Fruit fly (Drosophila melanogaster): ENCODE results near the gene Rrp1.

The Rrp1 gene

DNA sequence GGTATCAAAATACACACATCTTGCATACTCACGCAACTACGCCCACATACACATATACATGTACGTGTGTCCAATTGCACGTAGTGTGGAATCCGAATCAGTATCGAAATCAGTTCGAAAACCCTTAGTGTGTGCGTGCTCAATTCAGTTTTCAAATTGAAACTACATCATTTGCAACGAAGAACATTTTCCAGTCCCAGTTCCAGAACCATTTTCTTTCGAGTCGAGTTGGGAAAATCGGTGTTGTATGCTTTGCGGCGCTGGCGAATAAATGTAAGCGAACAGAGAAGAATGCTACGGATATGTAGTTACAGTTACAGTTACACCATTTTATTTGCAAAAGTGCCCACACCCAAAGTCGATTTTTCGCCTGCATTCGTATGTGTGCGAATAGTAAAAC is 15.3 kb downstream of the Rrp1 start:
- TF ChIP-seq Myc (optimal IDR thresholded peaks at IDR 0.05) (peak; percentile 27), woc (GFP tag; optimal IDR thresholded peaks at IDR 0.05) (no peak)

- TF ChIP-seq br (GFP tag; optimal IDR thresholded peaks at IDR 0.05) (no peak), Dif (GFP tag; optimal IDR thresholded peaks at IDR 0.05; ENCODE audit: partially characterized antibody) (no peak), dsf (GFP tag; optimal IDR thresholded peaks at IDR 0.05; ENCODE audit: borderline replicate concordance) (no peak), N (GFP tag; optimal IDR thresholded peaks at IDR 0.05) (no peak), Rel (GFP tag; optimal IDR thresholded peaks at IDR 0.05) (no peak), Rel (tag; optimal IDR thresholded peaks at IDR 0.05) (no peak), psq (GFP tag; optimal IDR thresholded peaks at IDR 0.05) (no peak), OdsH (GFP tag; optimal IDR thresholded peaks at IDR 0.05) (no peak), ey (GFP tag; optimal IDR thresholded peaks at IDR 0.05) (no peak), pan (optimal IDR thresholded peaks at IDR 0.05) (no peak), Abd-B (GFP tag; optimal IDR thresholded peaks at IDR 0.05) (no peak), Jra (GFP tag; optimal IDR thresholded peaks at IDR 0.05) (no peak), CG9705 (GFP tag; optimal IDR thresholded peaks at IDR 0.05) (no peak), h (GFP tag; optimal IDR thresholded peaks at IDR 0.05) (no peak), sv (GFP tag; optimal IDR thresholded peaks at IDR 0.05) (no peak), foxo (GFP tag; optimal IDR thresholded peaks at IDR 0.05) (no peak), rgr (GFP tag; optimal IDR thresholded peaks at IDR 0.05) (no peak)
Measured at dm6 chr2L:2956358-2956757, 15.9 kb downstream of the Rrp1 start.

- TF ChIP-seq Hr83 (GFP tag; optimal IDR thresholded peaks at IDR 0.05; ENCODE audit: poor library complexity, severe bottlenecking) (peak; percentile 7), N (GFP tag; optimal IDR thresholded peaks at IDR 0.05) (peak; percentile 76), dmrt93B (GFP tag; optimal IDR thresholded peaks at IDR 0.05) (no peak), sage (GFP tag; optimal IDR thresholded peaks at IDR 0.05) (no peak), Mio (GFP tag; optimal IDR thresholded peaks at IDR 0.05) (no peak), Hr78 (GFP tag; optimal IDR thresholded peaks at IDR 0.05) (no peak), Sp1 (GFP tag; optimal IDR thresholded peaks at IDR 0.05) (no peak), Dif (GFP tag; optimal IDR thresholded peaks at IDR 0.05; ENCODE audit: partially characterized antibody) (peak; percentile 64), dl (GFP tag; optimal IDR thresholded peaks at IDR 0.05; ENCODE audit: insufficient read depth in 1 of 2, partially characterized antibody in 2 of 2) (no peak), Myc (optimal IDR thresholded peaks at IDR 0.05) (peak; percentile 57), ey (GFP tag; optimal IDR thresholded peaks at IDR 0.05) (no peak)
Measured at dm6 chr2L:2955659-2956058, 16.6 kb downstream of the Rrp1 start.

DNA sequence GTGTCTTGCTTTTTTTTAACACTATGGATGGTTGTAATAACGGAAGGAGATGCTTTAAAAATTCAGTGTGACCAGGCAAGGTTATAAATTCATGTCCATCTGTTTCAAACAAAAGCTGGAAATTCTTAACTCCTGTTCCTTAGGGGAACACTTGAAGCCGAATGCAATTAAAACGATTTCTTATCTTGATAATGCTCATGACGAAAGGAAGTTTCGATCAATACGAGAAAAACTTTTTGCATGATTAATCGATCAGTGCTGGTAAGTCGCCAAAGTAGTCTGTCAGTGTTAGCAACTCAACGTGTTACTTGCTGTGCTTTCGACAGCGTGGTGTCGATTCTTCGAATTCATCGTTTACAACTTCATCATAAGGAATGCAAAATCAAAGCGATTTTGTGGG is 17.8 kb downstream of the Rrp1 start, which contains the start of gene Rbp9:
Rbp9 (plus strand) TSS at position 291 of the 400 bp plus-strand sequence.
- TF ChIP-seq Dif (GFP tag; optimal IDR thresholded peaks at IDR 0.05; ENCODE audit: partially characterized antibody) (no peak), GATAd (GFP tag; optimal IDR thresholded peaks at IDR 0.05) (no peak), foxo (GFP tag; optimal IDR thresholded peaks at IDR 0.05) (no peak), dmrt93B (GFP tag; optimal IDR thresholded peaks at IDR 0.05) (no peak), Hr83 (GFP tag; optimal IDR thresholded peaks at IDR 0.05; ENCODE audit: poor library complexity, severe bottlenecking) (no peak)

dm6 chr2L:2945438-2946220 is 26.7 kb downstream of the Rrp1 start:
- no peak for TF ChIP-seq Hr78 (GFP tag; optimal IDR thresholded peaks at IDR 0.05)
- no peak for TF ChIP-seq tai (GFP tag; optimal IDR thresholded peaks at IDR 0.05)
- TF ChIP-seq Dif (GFP tag; optimal IDR thresholded peaks at IDR 0.05; ENCODE audit: partially characterized antibody), result no peak
- TF ChIP-seq br (GFP tag; optimal IDR thresholded peaks at IDR 0.05), result no peak
- TF ChIP-seq Dfd (GFP tag; optimal IDR thresholded peaks at IDR 0.05), result peak; percentile 83
- peak; percentile 36 for TF ChIP-seq Myc (optimal IDR thresholded peaks at IDR 0.05)

DNA sequence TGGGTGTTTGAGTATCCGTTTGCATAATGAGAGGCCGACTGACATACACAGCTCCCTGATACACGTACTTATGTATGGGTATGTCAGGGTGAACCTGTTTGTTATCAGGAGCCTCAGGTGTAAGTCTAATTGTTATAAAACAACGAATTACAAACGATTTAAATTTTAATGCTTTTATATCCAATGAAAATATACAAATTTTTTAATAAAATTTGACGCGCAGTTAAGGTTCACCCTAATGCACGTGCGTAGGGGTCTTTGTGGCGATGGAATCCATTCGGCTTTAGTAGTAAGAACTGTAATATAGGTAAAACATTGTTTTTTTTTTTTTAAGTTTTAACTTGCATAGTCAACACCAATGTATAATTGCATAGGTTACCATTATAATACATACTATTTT is 27.8 kb downstream of the Rrp1 start:
- TF ChIP-seq sage (GFP tag; optimal IDR thresholded peaks at IDR 0.05) (no peak), br (GFP tag; optimal IDR thresholded peaks at IDR 0.05) (peak; percentile 23), CrebA (GFP tag; optimal IDR thresholded peaks at IDR 0.05; ENCODE audit: borderline replicate concordance) (no peak), Sp1 (GFP tag; optimal IDR thresholded peaks at IDR 0.05) (no peak), psq (GFP tag; optimal IDR thresholded peaks at IDR 0.05) (peak; percentile 33), Hr78 (GFP tag; optimal IDR thresholded peaks at IDR 0.05) (no peak), lola (GFP tag; optimal IDR thresholded peaks at IDR 0.05) (no peak), usp (GFP tag; optimal IDR thresholded peaks at IDR 0.05) (no peak), h (GFP tag; optimal IDR thresholded peaks at IDR 0.05) (peak; percentile 53), Dfd (GFP tag; optimal IDR thresholded peaks at IDR 0.05) (no peak), OdsH (GFP tag; optimal IDR thresholded peaks at IDR 0.05) (peak; percentile 29), woc (GFP tag; optimal IDR thresholded peaks at IDR 0.05) (no peak), dmrt93B (GFP tag; optimal IDR thresholded peaks at IDR 0.05) (no peak), ey (GFP tag; optimal IDR thresholded peaks at IDR 0.05) (peak; percentile 0), brk (GFP tag; optimal IDR thresholded peaks at IDR 0.05) (no peak), Abd-B (GFP tag; optimal IDR thresholded peaks at IDR 0.05) (no peak), pan (optimal IDR thresholded peaks at IDR 0.05) (no peak), tai (GFP tag; optimal IDR thresholded peaks at IDR 0.05) (no peak), Vsx2 (GFP tag; optimal IDR thresholded peaks at IDR 0.05; ENCODE audit: partially characterized antibody) (no peak), dl (GFP tag; optimal IDR thresholded peaks at IDR 0.05; ENCODE audit: insufficient read depth in 1 of 2, partially characterized antibody in 2 of 2) (no peak), Mio (GFP tag; optimal IDR thresholded peaks at IDR 0.05) (no peak), Dif (GFP tag; optimal IDR thresholded peaks at IDR 0.05; ENCODE audit: partially characterized antibody) (no peak), Jra (GFP tag; optimal IDR thresholded peaks at IDR 0.05) (no peak), rgr (GFP tag; optimal IDR thresholded peaks at IDR 0.05) (peak; percentile 40), foxo (GFP tag; optimal IDR thresholded peaks at IDR 0.05) (peak in 1 of 2 experiments; percentile 49), jim (GFP tag; optimal IDR thresholded peaks at IDR 0.05) (no peak), N (GFP tag; optimal IDR thresholded peaks at IDR 0.05) (no peak)

All from whole organism, wandering third instar larva.